Worm (Caenorhabditis elegans): ENCODE data around the gene F36D3.14.

DNA sequence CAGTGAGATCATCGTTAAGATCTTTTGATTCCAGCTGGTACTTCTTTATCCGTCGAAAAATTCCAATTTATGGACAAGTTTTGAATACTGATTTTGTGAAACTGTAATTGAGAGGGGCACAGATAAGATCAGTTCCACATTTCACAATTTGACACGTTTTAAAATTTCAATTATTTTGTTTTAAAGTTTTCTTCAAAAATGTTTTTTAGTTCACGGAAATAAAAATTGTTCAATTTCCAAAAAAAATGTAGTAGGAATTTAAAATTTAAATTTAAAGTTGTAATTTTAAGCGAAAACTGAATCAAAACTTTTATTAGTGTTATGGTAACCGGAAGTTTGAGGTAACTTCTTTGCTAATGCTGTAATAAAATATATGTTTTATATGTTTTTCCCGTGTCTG is 14.6 kb upstream of the F36D3.14 start, which contains the start of gene F36D3.4:
- TF ChIP-seq egl-27 (tag; optimal IDR thresholded peaks at IDR 0.05), result no peak
- TF ChIP-seq snpc-4 (tag; optimal IDR thresholded peaks at IDR 0.05), result no peak
- TF ChIP-seq aly-2 (tag; optimal IDR thresholded peaks at IDR 0.05), result no peak
- no peak for TF ChIP-seq jun-1 (tag; optimal IDR thresholded peaks at IDR 0.05)

Measured in whole organism, L3 larva.